Fruit fly (Drosophila melanogaster) whole organism, adult: ENCODE results near the gene Poxm.

Experiments used
- CG11617 ChIP-seq: fragments of 200-800 bp; sonication (Bioruptor generic); optimal IDR thresholded peaks from 2 replicates; lab custom pipeline; 2017; ENCODE audit warnings: mild to moderate bottlenecking, missing biosample characterization, missing genetic modification reagents, missing genetic modification characterization
- CG12768 ChIP-seq: fragments of 200-800 bp; sonication (Bioruptor generic); optimal IDR thresholded peaks from 2 replicates; lab custom pipeline; 2017; ENCODE audit warnings: missing biosample characterization, missing genetic modification characterization, mild to moderate bottlenecking, moderate library complexity, missing genetic modification reagents
- CG14711 ChIP-seq: fragments of 200-800 bp; sonication (Bioruptor generic); optimal IDR thresholded peaks from 2 replicates; lab custom pipeline; 2018; ENCODE audit warnings: missing biosample characterization, mild to moderate bottlenecking, missing genetic modification characterization, moderate library complexity
- CG1620 ChIP-seq: fragments of 200-800 bp; sonication (Bioruptor generic); optimal IDR thresholded peaks from 2 replicates; lab custom pipeline; 2016; ENCODE audit warnings: missing biosample characterization, missing genetic modification characterization
- CG33017 ChIP-seq: fragments of 200-800 bp; sonication (Bioruptor generic); optimal IDR thresholded peaks from 2 replicates; lab custom pipeline; 2018; ENCODE audit warnings: missing biosample characterization, mild to moderate bottlenecking, missing genetic modification characterization, moderate library complexity
- CG5204 ChIP-seq: fragments of 200-800 bp; sonication (Bioruptor generic); optimal IDR thresholded peaks from 2 replicates; lab custom pipeline; 2016; ENCODE audit warnings: missing biosample characterization, missing genetic modification characterization
- CG7045 ChIP-seq: fragments of 200-800 bp; sonication (Bioruptor generic); optimal IDR thresholded peaks from 2 replicates; lab custom pipeline; 2017; ENCODE audit warnings: missing biosample characterization, mild to moderate bottlenecking, missing genetic modification characterization
- CG7101 ChIP-seq: fragments of 200-800 bp; sonication (Bioruptor generic); optimal IDR thresholded peaks from 2 replicates; lab custom pipeline; 2018; ENCODE audit warnings: missing biosample characterization, mild to moderate bottlenecking, missing genetic modification characterization, moderate library complexity
- Clk ChIP-seq: fragments of 200-800 bp; sonication (Bioruptor generic); optimal IDR thresholded peaks from 2 replicates; lab custom pipeline; 2017; ENCODE audit warnings: missing biosample characterization, missing genetic modification characterization
- Crg-1 ChIP-seq: fragments of 200-800 bp; sonication (Bioruptor generic); optimal IDR thresholded peaks from 2 replicates; lab custom pipeline; 2016; ENCODE audit warnings: missing biosample characterization, missing genetic modification characterization
- Hr96 ChIP-seq: fragments of 200-800 bp; sonication (Bioruptor generic); optimal IDR thresholded peaks from 2 replicates; lab custom pipeline; 2016; ENCODE audit warnings: missing biosample characterization, missing genetic modification characterization
- Mnt ChIP-seq: fragments of 200-800 bp; sonication (Bioruptor generic); optimal IDR thresholded peaks from 2 replicates; lab custom pipeline; 2016; ENCODE audit warnings: missing biosample characterization, mild to moderate bottlenecking, missing genetic modification characterization
- bab1 ChIP-seq: fragments of 200-800 bp; sonication (Bioruptor generic); optimal IDR thresholded peaks from 3 replicates; lab custom pipeline; 2019; ENCODE audit warnings: missing biosample characterization, mild to moderate bottlenecking, missing genetic modification characterization, moderate library complexity
- cic ChIP-seq: fragments of 200-800 bp; sonication (Bioruptor generic); optimal IDR thresholded peaks from 2 replicates; lab custom pipeline; 2017; ENCODE audit warnings: missing biosample characterization, mild to moderate bottlenecking, missing genetic modification characterization, moderate library complexity
- cnc ChIP-seq, 2 experiments: fragments of >200 bp; optimal IDR thresholded peaks; 2 replicates each; lab custom pipeline; 2017
- kay ChIP-seq: fragments of 200-800 bp; sonication (Bioruptor generic); peaks from one replicate; lab custom pipeline; 2016; ENCODE audit warnings: missing biosample characterization, missing genetic modification characterization, borderline replicate concordance
- ovo ChIP-seq: fragments of 200-800 bp; sonication (Bioruptor generic); optimal IDR thresholded peaks from 2 replicates; lab custom pipeline; 2016; ENCODE audit warnings: missing biosample characterization, missing genetic modification characterization
- pad ChIP-seq: fragments of 200-800 bp; sonication (Bioruptor generic); optimal IDR thresholded peaks from 3 replicates; lab custom pipeline; 2017; ENCODE audit warnings: missing biosample characterization, missing genetic modification characterization, mild to moderate bottlenecking, moderate library complexity, missing genetic modification reagents
- tj ChIP-seq: fragments of 200-800 bp; sonication (Bioruptor generic); optimal IDR thresholded peaks from 3 replicates; lab custom pipeline; 2017; ENCODE audit warnings: missing biosample characterization, mild to moderate bottlenecking, missing genetic modification characterization, moderate library complexity
- toe ChIP-seq: fragments of 200-800 bp; sonication (Bioruptor generic); optimal IDR thresholded peaks from 2 replicates; lab custom pipeline; 2016; ENCODE audit warnings: missing biosample characterization, missing genetic modification characterization

Poxm gene

DNA sequence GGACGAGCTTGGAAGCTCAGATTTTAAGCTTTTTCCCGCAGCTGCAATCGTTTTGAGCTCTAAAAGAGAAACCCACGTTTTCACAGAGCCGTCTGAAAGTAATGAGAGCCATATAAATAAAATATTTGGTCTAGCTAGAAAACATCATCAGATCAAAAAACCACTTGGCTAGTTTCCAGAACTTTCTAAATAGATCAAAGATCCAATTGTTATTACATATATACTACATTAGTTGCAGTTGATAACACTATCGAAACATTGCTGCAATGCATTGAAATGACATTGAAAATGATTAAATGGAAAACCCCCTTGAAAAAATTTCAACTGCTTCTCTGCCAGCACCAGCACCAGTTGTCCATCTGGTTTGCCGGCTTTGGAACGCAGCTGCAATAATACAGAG lies 21.4 kb upstream of the Poxm start:
- TF ChIP-seq CG33017 (no peak), tj (GFP tag; lab: Kevin White, UChicago) (no peak), Clk (no peak), cic (GFP tag; lab: Kevin White, UChicago) (no peak), cnc (optimal IDR thresholded peaks at IDR 0.05; lab: Kevin White, UChicago) (no peak), CG7101 (no peak), ovo (GFP tag; lab: Kevin White, UChicago) (no peak), Hr96 (GFP tag; lab: Kevin White, UChicago) (no peak), Mnt (GFP tag; lab: Kevin White, UChicago) (no peak), CG1620 (GFP tag; lab: Kevin White, UChicago) (no peak), pad (GFP tag; lab: Kevin White, UChicago) (no peak), CG12768 (GFP tag; lab: Kevin White, UChicago) (no peak), CG14711 (tag; lab: Kevin White, UChicago) (no peak), kay (GFP tag; lab: Kevin White, UChicago) (no peak), Crg-1 (GFP tag; lab: Kevin White, UChicago) (no peak), CG5204 (peak; percentile 19), CG11617 (no peak), CG7045 (GFP tag; lab: Kevin White, UChicago) (peak; percentile 19)

DNA sequence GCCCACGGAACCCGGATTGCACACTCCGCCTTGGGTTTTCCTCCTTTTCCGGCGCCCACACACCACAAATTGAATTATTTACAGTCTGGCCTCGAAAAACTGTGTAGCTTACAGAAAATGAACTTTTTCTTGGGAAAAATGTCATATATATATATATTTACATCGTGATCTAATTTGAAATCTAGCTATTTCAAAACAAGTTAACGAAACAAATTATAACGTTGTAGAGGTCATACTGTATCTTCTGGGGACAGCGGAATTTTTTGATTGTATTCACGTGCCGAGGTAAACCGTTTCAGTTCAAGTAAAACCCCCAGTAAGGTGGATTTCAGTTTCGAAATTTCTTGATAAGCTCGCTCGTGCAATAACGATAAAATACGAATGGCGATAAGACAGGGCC lies 20.9 kb upstream of the Poxm start:
- TF ChIP-seq CG7101, result peak; percentile 76
- no peak for TF ChIP-seq CG5204
- peak; percentile 72 for TF ChIP-seq tj (GFP tag; lab: Kevin White, UChicago)
- no peak for TF ChIP-seq CG1620 (GFP tag; lab: Kevin White, UChicago)
- no peak for TF ChIP-seq Clk
- peak; percentile 77 for TF ChIP-seq CG14711 (tag; lab: Kevin White, UChicago)
- peak; percentile 55 for TF ChIP-seq CG33017
- TF ChIP-seq toe (GFP tag; lab: Kevin White, UChicago), result no peak
- no peak for TF ChIP-seq Crg-1 (GFP tag; lab: Kevin White, UChicago)
- peak; percentile 27 for TF ChIP-seq pad (GFP tag; lab: Kevin White, UChicago)
- no peak for TF ChIP-seq CG12768 (GFP tag; lab: Kevin White, UChicago)
- no peak for TF ChIP-seq CG7045 (GFP tag; lab: Kevin White, UChicago)
- TF ChIP-seq Mnt (GFP tag; lab: Kevin White, UChicago), result no peak
- TF ChIP-seq cic (GFP tag; lab: Kevin White, UChicago), result peak; percentile 32
- TF ChIP-seq cnc (optimal IDR thresholded peaks at IDR 0.05; lab: Kevin White, UChicago), result no peak
- TF ChIP-seq CG11617, result no peak
- TF ChIP-seq kay (GFP tag; lab: Kevin White, UChicago), result peak; percentile 90
- TF ChIP-seq Hr96 (GFP tag; lab: Kevin White, UChicago), result no peak
- no peak for TF ChIP-seq ovo (GFP tag; lab: Kevin White, UChicago)
- TF ChIP-seq bab1 (GFP tag; lab: Kevin White, UChicago), result peak; percentile 80

DNA sequence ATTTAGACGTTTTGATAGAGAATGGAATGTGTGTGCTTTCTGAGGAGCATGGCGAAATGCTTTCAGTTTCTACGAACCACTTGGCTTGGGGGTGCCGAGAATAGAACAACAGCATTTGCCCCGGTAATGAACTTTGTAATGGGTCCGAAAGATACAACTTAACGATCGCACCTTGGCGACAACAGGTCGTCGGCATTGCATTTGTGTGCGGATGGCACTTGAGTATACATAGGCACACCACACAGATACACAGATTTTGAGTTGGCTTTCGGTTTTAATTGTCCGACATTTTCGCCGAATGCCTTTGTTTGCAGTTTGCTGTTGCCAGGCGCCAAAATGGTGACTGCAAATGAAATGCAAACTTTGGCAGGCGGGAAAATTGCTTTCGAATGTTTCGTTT lies 20.4 kb upstream of the Poxm start:
- TF ChIP-seq CG1620 (GFP tag; lab: Kevin White, UChicago) (no peak), CG5204 (peak; percentile 39), toe (GFP tag; lab: Kevin White, UChicago) (peak; percentile 45), CG7101 (no peak), CG12768 (GFP tag; lab: Kevin White, UChicago) (peak; percentile 94), Hr96 (GFP tag; lab: Kevin White, UChicago) (peak; percentile 67), Clk (no peak)

DNA sequence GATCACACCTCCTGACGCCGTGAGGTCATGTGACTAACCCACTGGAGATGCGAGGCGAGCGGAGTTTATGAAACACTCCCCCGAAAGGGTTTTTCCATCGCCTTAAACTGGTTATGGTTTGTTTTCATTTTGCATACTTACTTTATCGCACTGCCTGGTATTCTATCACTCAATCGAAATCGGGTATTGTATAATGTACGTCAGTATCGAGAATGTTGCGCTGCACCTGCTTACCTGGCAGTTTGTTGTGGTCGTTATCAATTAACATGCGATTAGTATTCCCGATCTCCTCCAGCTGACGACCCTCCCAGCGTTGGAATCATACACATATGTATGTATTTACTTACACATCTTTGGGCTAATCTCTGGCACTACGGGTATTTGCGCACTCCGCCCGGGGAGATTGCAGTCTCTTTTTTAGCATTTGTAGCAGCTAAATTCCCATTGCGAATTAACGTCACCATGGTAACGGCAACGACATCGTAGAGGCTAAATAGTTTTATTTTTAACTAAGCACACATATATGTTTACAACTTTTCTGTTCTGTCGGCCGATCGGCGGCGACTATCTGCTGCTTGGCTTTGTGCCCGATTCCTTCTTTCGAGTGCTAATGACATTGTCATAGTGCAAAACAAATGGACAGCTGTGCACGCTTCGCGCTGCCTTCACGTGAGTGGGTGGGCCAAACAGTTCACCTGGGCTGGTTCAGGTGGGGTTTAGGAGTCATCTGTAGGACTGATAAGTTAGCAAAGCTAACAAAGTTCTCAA lies 19.6 kb upstream of the Poxm start:
- TF ChIP-seq kay (GFP tag; lab: Kevin White, UChicago), result peak; percentile 92
- TF ChIP-seq Clk, result no peak
- TF ChIP-seq toe (GFP tag; lab: Kevin White, UChicago), result peak; percentile 40
- no peak for TF ChIP-seq CG7101
- peak; percentile 92 for TF ChIP-seq cic (GFP tag; lab: Kevin White, UChicago)
- no peak for TF ChIP-seq CG11617
- peak; percentile 62 for TF ChIP-seq tj (GFP tag; lab: Kevin White, UChicago)
- peak; percentile 51 for TF ChIP-seq Mnt (GFP tag; lab: Kevin White, UChicago)
- TF ChIP-seq bab1 (GFP tag; lab: Kevin White, UChicago), result no peak
- TF ChIP-seq CG1620 (GFP tag; lab: Kevin White, UChicago), result no peak
- TF ChIP-seq CG12768 (GFP tag; lab: Kevin White, UChicago), result peak; percentile 43

DNA sequence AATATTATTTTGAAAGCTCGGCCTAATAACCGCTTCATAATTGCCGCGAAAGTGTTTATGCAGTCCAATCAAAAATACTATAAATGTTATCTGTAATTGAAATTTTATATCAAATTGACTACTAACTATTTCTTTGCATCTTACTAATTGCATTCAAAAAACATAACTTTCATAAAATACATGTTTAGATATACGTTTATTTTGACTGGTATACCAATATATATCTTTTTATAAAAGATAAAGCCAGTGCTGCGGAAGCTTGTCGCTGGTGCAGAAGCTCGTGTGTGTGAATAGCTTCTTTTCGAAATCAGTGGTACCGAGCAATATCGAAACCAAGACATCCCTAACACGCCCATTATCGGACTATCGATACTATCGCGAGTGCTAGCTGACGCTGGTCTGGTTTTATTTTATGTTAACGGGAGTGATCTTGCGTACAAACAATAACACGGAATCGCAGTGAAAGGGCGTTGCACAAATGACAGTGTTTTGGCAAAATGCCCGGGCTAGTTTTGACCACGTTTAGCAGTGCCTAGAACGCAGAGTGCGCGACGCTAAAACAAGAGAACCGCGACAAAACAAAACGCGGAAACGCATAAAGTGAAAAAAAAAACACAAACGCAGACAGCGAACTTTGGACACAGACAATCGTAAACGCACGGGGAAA lies 16.0 kb upstream of the Poxm start, which contains the start of gene Atg13:
Gene Atg13 (plus strand): TSS at position 367 of the 667 bp plus-strand sequence.
- TF ChIP-seq pad (GFP tag; lab: Kevin White, UChicago) (peak; percentile 18), CG14711 (tag; lab: Kevin White, UChicago) (no peak), kay (GFP tag; lab: Kevin White, UChicago) (no peak), tj (GFP tag; lab: Kevin White, UChicago) (peak; percentile 45), CG5204 (no peak), ovo (GFP tag; lab: Kevin White, UChicago) (no peak), bab1 (GFP tag; lab: Kevin White, UChicago) (peak; percentile 46), Mnt (GFP tag; lab: Kevin White, UChicago) (peak; percentile 21), cnc (optimal IDR thresholded peaks at IDR 0.05; lab: Kevin White, UChicago) (no peak), CG33017 (no peak), Hr96 (GFP tag; lab: Kevin White, UChicago) (no peak), CG7045 (GFP tag; lab: Kevin White, UChicago) (no peak), Crg-1 (GFP tag; lab: Kevin White, UChicago) (no peak), toe (GFP tag; lab: Kevin White, UChicago) (peak; percentile 63), CG7101 (peak; percentile 7), Clk (no peak), CG11617 (peak; percentile 45), CG12768 (GFP tag; lab: Kevin White, UChicago) (peak; percentile 69), cic (GFP tag; lab: Kevin White, UChicago) (peak; percentile 14), CG1620 (GFP tag; lab: Kevin White, UChicago) (peak; percentile 56)
